Worm (Caenorhabditis elegans) whole organism, L3 larva: ENCODE results near the gene F26A10.2.
"Not testable (repeated sequence)": the region's sequence is repeated elsewhere in the genome, so short reads cannot be mapped to it uniquely, and the experiment has no call there.

Experiments used
- aly-2 ChIP-seq: fragments of 150-350 bp; optimal IDR thresholded peaks from 2 replicates; lab custom pipeline; 2014; ENCODE audit warnings: missing biosample characterization, missing genetic modification characterization
- ama-1 ChIP-seq: fragments of 150-350 bp; optimal IDR thresholded peaks from 2 replicates; lab custom pipeline; 2018
- ceh-16 ChIP-seq: sonication (generic microtip); optimal IDR thresholded peaks from 2 replicates; lab custom pipeline; 2017; ENCODE audit warnings: missing biosample characterization, missing genetic modification characterization
- ceh-28 ChIP-seq: fragments of 150-350 bp; optimal IDR thresholded peaks from 2 replicates; lab custom pipeline; 2014; ENCODE audit warnings: missing biosample characterization, missing genetic modification reagents, missing genetic modification characterization
- ceh-82 ChIP-seq: fragments of 150-350 bp; optimal IDR thresholded peaks from 2 replicates; lab custom pipeline; 2014; ENCODE audit warnings: missing biosample characterization, missing genetic modification characterization
- ceh-9 ChIP-seq: sonication (generic microtip); optimal IDR thresholded peaks from 2 replicates; lab custom pipeline; 2018; ENCODE audit warnings: missing biosample characterization, missing genetic modification characterization
- daf-12 ChIP-seq: fragments of 150-350 bp; optimal IDR thresholded peaks from 2 replicates; lab custom pipeline; 2014; ENCODE audit warnings: missing biosample characterization, missing genetic modification reagents, missing genetic modification characterization
- egl-27 ChIP-seq: sonication (generic microtip); optimal IDR thresholded peaks from 4 replicates; lab custom pipeline; 2017; ENCODE audit warnings: missing biosample characterization, missing genetic modification reagents, missing genetic modification characterization
- egl-5 ChIP-seq: fragments of 150-350 bp; optimal IDR thresholded peaks from 2 replicates; lab custom pipeline; 2017; ENCODE audit warnings: missing biosample characterization, missing genetic modification reagents, missing genetic modification characterization, inconsistent platforms
- elt-1 ChIP-seq: fragments of 150-350 bp; optimal IDR thresholded peaks from 2 replicates; lab custom pipeline; 2014; ENCODE audit warnings: missing biosample characterization, missing genetic modification characterization
- elt-2 ChIP-seq: sonication (generic microtip); optimal IDR thresholded peaks from 2 replicates; lab custom pipeline; 2016; ENCODE audit warnings: missing genetic modification reagents, mild to moderate bottlenecking, missing genetic modification characterization, missing compliant biosample characterization
- eor-1 ChIP-seq, 2 experiments: fragments of 150-350 bp; optimal IDR thresholded peaks; 2 replicates each; lab custom pipeline; 2014 to 2018; ENCODE audit warnings: missing biosample characterization in 2 of 2, missing genetic modification characterization in 2 of 2
- jun-1 ChIP-seq: fragments of 150-350 bp; optimal IDR thresholded peaks from 2 replicates; lab custom pipeline; 2014; ENCODE audit warnings: missing biosample characterization, missing genetic modification reagents, missing genetic modification characterization
- lin-15B ChIP-seq: fragments of 150-350 bp; optimal IDR thresholded peaks from 2 replicates; lab custom pipeline; 2014; ENCODE audit warnings: missing biosample characterization, missing genetic modification characterization
- lin-39 ChIP-seq: fragments of 150-350 bp; optimal IDR thresholded peaks from 2 replicates; lab custom pipeline; 2018; ENCODE audit warnings: missing biosample characterization, missing genetic modification reagents, missing genetic modification characterization
- lsy-12 ChIP-seq: sonication (generic microtip); optimal IDR thresholded peaks from 2 replicates; lab custom pipeline; 2016; ENCODE audit warnings: mild to moderate bottlenecking, missing genetic modification characterization, missing compliant biosample characterization
- mdl-1 ChIP-seq: fragments of 150-350 bp; optimal IDR thresholded peaks from 2 replicates; lab custom pipeline; 2014; ENCODE audit warnings: missing biosample characterization, missing genetic modification characterization
- mml-1 ChIP-seq: fragments of 150-350 bp; sonication (generic microtip); optimal IDR thresholded peaks from 3 replicates; lab custom pipeline; 2014; ENCODE audit warnings: missing biosample characterization, missing genetic modification characterization
- nfya-1 ChIP-seq: sonication (generic microtip); optimal IDR thresholded peaks from 2 replicates; lab custom pipeline; 2017; ENCODE audit warnings: missing genetic modification characterization, mild to moderate bottlenecking, missing compliant biosample characterization, antibody characterized with exemption, moderate library complexity; ENCODE audit not compliant: insufficient read depth
- nhr-12 ChIP-seq: fragments of 150-350 bp; optimal IDR thresholded peaks from 2 replicates; lab custom pipeline; 2014; ENCODE audit warnings: missing biosample characterization, missing genetic modification characterization
- nhr-23 ChIP-seq: fragments of 150-350 bp; optimal IDR thresholded peaks from 2 replicates; lab custom pipeline; 2014; ENCODE audit warnings: missing biosample characterization, missing genetic modification reagents, missing genetic modification characterization
- nhr-25 ChIP-seq: sonication (generic microtip); optimal IDR thresholded peaks from 2 replicates; lab custom pipeline; 2017; ENCODE audit warnings: missing biosample characterization, missing genetic modification characterization
- nhr-28 ChIP-seq: fragments of 150-350 bp; optimal IDR thresholded peaks from 2 replicates; lab custom pipeline; 2014; ENCODE audit warnings: missing biosample characterization, missing genetic modification characterization
- nhr-76 ChIP-seq: fragments of 150-350 bp; sonication (generic microtip); optimal IDR thresholded peaks from 5 replicates; lab custom pipeline; 2014; ENCODE audit warnings: missing biosample characterization, missing genetic modification characterization
- nhr-77 ChIP-seq: fragments of 150-350 bp; optimal IDR thresholded peaks from 2 replicates; lab custom pipeline; 2014; ENCODE audit warnings: missing biosample characterization, missing genetic modification characterization
- pha-4 ChIP-seq: fragments of 150-350 bp; optimal IDR thresholded peaks from 2 replicates; lab custom pipeline; 2014; ENCODE audit warnings: missing biosample characterization, missing genetic modification reagents, missing genetic modification characterization
- pqm-1 ChIP-seq: fragments of 150-350 bp; optimal IDR thresholded peaks from 2 replicates; lab custom pipeline; 2017; ENCODE audit warnings: missing biosample characterization, missing genetic modification characterization, inconsistent platforms
- snpc-4 ChIP-seq: fragments of 150-350 bp; optimal IDR thresholded peaks from 2 replicates; lab custom pipeline; 2014; ENCODE audit warnings: missing biosample characterization, missing genetic modification characterization
- tbx-2 ChIP-seq: sonication (generic microtip); optimal IDR thresholded peaks from 2 replicates; lab custom pipeline; 2016; ENCODE audit warnings: mild to moderate bottlenecking, missing genetic modification characterization, missing compliant biosample characterization
- unc-39 ChIP-seq: sonication (generic microtip); optimal IDR thresholded peaks from 4 replicates; lab custom pipeline; 2017; ENCODE audit warnings: missing biosample characterization, missing genetic modification characterization
- unc-62 ChIP-seq: fragments of 150-350 bp; sonication (generic microtip); optimal IDR thresholded peaks from 4 replicates; lab custom pipeline; 2014; ENCODE audit warnings: missing biosample characterization, missing genetic modification reagents, missing genetic modification characterization
- zag-1 ChIP-seq: fragments of 150-350 bp; optimal IDR thresholded peaks from 2 replicates; lab custom pipeline; 2014; ENCODE audit warnings: missing biosample characterization, missing genetic modification characterization
- ztf-11 ChIP-seq: fragments of 150-350 bp; optimal IDR thresholded peaks from 2 replicates; lab custom pipeline; 2014; ENCODE audit warnings: missing biosample characterization, missing genetic modification characterization
- ztf-4 ChIP-seq: fragments of 150-350 bp; optimal IDR thresholded peaks from 2 replicates; lab custom pipeline; 2014; ENCODE audit warnings: missing biosample characterization, missing genetic modification characterization

F26A10.2 gene

ce11 chrX:7670655-7671054, 25.4 kb upstream of the F26A10.2 start, which contains the start of gene F27D9.7:
Gene F27D9.7 (minus strand): TSS chrX:7670755.
- TF ChIP-seq eor-1 (tag; optimal IDR thresholded peaks at IDR 0.05; lab: Kevin White, UChicago) (no peak), nhr-76 (tag; lab: Kevin White, UChicago) (no peak), egl-5 (tag; lab: Kevin White, UChicago) (no peak), nhr-28 (tag; lab: Kevin White, UChicago) (no peak), nhr-77 (no peak), tbx-2 (tag; lab: Kevin White, UChicago) (no peak), nfya-1 (tag; lab: Kevin White, UChicago) (no peak), pqm-1 (tag; lab: Kevin White, UChicago) (no peak), snpc-4 (tag; lab: Kevin White, UChicago) (no peak), ztf-4 (tag; lab: Kevin White, UChicago) (no peak), nhr-23 (tag; lab: Kevin White, UChicago) (no peak), elt-2 (tag; lab: Kevin White, UChicago) (no peak), lin-39 (tag; lab: Kevin White, UChicago) (no peak), egl-27 (no peak), nhr-25 (tag; lab: Kevin White, UChicago) (no peak), pha-4 (tag; lab: Kevin White, UChicago) (no peak), jun-1 (tag; lab: Kevin White, UChicago) (no peak), lsy-12 (tag; lab: Kevin White, UChicago) (no peak), mml-1 (tag; lab: Kevin White, UChicago) (no peak), unc-39 (tag; lab: Kevin White, UChicago) (no peak)
- TF ChIP-seq, all 47 proteins: peak for 0

ce11 chrX:7667394-7668089, 22.3 kb upstream of the F26A10.2 start, which contains the start of gene F27D9.13:
Gene F27D9.13 (minus strand): TSS chrX:7667444.
- TF ChIP-seq ama-1 (lab: Kevin White, UChicago) (no peak), elt-2 (tag; lab: Kevin White, UChicago) (peak; percentile 57), pqm-1 (tag; lab: Kevin White, UChicago) (peak; percentile 67)

ce11 chrX:7665401-7665800, 20.2 kb upstream of the F26A10.2 start:
- TF ChIP-seq egl-5 (tag; lab: Kevin White, UChicago) (no peak), nhr-23 (tag; lab: Kevin White, UChicago) (peak; percentile 62)

ce11 chrX:7664819-7665218, 19.6 kb upstream of the F26A10.2 start, which contains the start of gene dhs-29:
Gene dhs-29 (minus strand): TSS chrX:7664919.
- not testable (repeated sequence) for TF ChIP-seq snpc-4, nhr-28, nhr-76 (tag; lab: Kevin White, UChicago)

ce11 chrX:7664419-7664818, 19.2 kb upstream of the F26A10.2 start:
- TF ChIP-seq unc-39 (tag; lab: Kevin White, UChicago), result no peak
- TF ChIP-seq mdl-1 (tag; lab: Kevin White, UChicago), result no peak
- no peak for TF ChIP-seq nfya-1 (tag; lab: Kevin White, UChicago)
- peak; percentile 64 for TF ChIP-seq nhr-25 (tag; lab: Kevin White, UChicago)
- TF ChIP-seq pqm-1 (tag; lab: Kevin White, UChicago), result no peak

- TF ChIP-seq nhr-23 (tag; lab: Kevin White, UChicago), result peak; percentile 54
- TF ChIP-seq ceh-9 (tag; lab: Kevin White, UChicago), result no peak
- no peak for TF ChIP-seq aly-2 (tag; lab: Kevin White, UChicago)
- no peak for TF ChIP-seq ceh-16
- peak; percentile 56 for TF ChIP-seq ceh-28 (tag; lab: Kevin White, UChicago)
- TF ChIP-seq lin-15B (tag; lab: Kevin White, UChicago), result no peak
- TF ChIP-seq daf-12 (tag; lab: Kevin White, UChicago), result no peak
- TF ChIP-seq nhr-12 (tag; lab: Kevin White, UChicago), result no peak
- TF ChIP-seq pqm-1 (tag; lab: Kevin White, UChicago), result no peak
- TF ChIP-seq nhr-25 (tag; lab: Kevin White, UChicago), result peak; percentile 12
- peak; percentile 19 for TF ChIP-seq elt-1 (tag; lab: Kevin White, UChicago)
- TF ChIP-seq ztf-11 (tag; lab: Kevin White, UChicago), result no peak
- no peak for TF ChIP-seq unc-62 (GFP tag; lab: Kevin White, UChicago)
- TF ChIP-seq ztf-4 (tag; lab: Kevin White, UChicago), result no peak
- no peak for TF ChIP-seq zag-1 (tag; lab: Kevin White, UChicago)
- no peak for TF ChIP-seq snpc-4 (tag; lab: Kevin White, UChicago)
- TF ChIP-seq ceh-82 (tag; lab: Kevin White, UChicago), result no peak
- TF ChIP-seq nhr-28 (tag; lab: Kevin White, UChicago), result no peak
Observed at ce11 chrX:7662532-7662931, 17.3 kb upstream of the F26A10.2 start.
